Fruit fly (Drosophila melanogaster) whole organism, embryonic: ENCODE results near the gene Ppn.

Experiments used
- CG10431 ChIP-seq: fragments of 200-800 bp; sonication (Bioruptor generic); optimal IDR thresholded peaks from 3 replicates; lab custom pipeline; 2018; ENCODE audit warnings: missing biosample characterization, mild to moderate bottlenecking, missing genetic modification characterization
- CG11456 ChIP-seq: fragments of 200-800 bp; sonication (Bioruptor generic); IDR thresholded peaks from 3 replicates; pipeline ENCODE4 v1.3.6; 2022; ENCODE audit warnings: missing biosample characterization, missing genetic modification characterization
- CG17328 ChIP-seq: fragments of 200-800 bp; sonication (Bioruptor generic); IDR thresholded peaks from 2 replicates; pipeline ENCODE4 v1.3.6; 2022; ENCODE audit warnings: missing biosample characterization, missing genetic modification characterization
- CrebB ChIP-seq: fragments of 200-800 bp; sonication (Bioruptor generic); optimal IDR thresholded peaks from 3 replicates; lab custom pipeline; 2018; ENCODE audit warnings: missing biosample characterization, mild to moderate bottlenecking, missing genetic modification characterization
- MBD-R2 ChIP-seq: fragments of 200-800 bp; sonication (Bioruptor generic); IDR thresholded peaks from 2 replicates; pipeline ENCODE4 v1.3.6; 2022; ENCODE audit warnings: missing biosample characterization, missing genetic modification characterization
- Spps ChIP-seq: fragments of 200-800 bp; sonication (Bioruptor generic); optimal IDR thresholded peaks from 2 replicates; lab custom pipeline; 2018; ENCODE audit warnings: missing biosample characterization, mild to moderate bottlenecking, missing genetic modification characterization
- fd64A ChIP-seq: fragments of 200-800 bp; sonication (Bioruptor generic); optimal IDR thresholded peaks from 3 replicates; lab custom pipeline; 2018; ENCODE audit warnings: missing biosample characterization, mild to moderate bottlenecking, missing genetic modification characterization
- ttk ChIP-seq: fragments of 200-800 bp; sonication (Bioruptor generic); IDR thresholded peaks from 2 replicates; pipeline ENCODE4 v2.1.2; 2022; ENCODE audit warnings: missing biosample characterization, missing genetic modification characterization

- no peak for TF ChIP-seq CrebB (tag; lab: Kevin White, UChicago)
- TF ChIP-seq MBD-R2 (GFP tag; lab: Robert Waterston, UW): no peak
- TF ChIP-seq CG11456 (GFP tag; lab: Robert Waterston, UW): no peak
- TF ChIP-seq ttk: no peak
- TF ChIP-seq CG17328: no peak
- TF ChIP-seq CG10431 (GFP tag; lab: Kevin White, UChicago): no peak
- TF ChIP-seq fd64A (GFP tag; lab: Kevin White, UChicago): no peak
- no peak for TF ChIP-seq Spps
Measured at dm6 chr3R:28536794-28537193, 3.3 kb downstream of the Ppn start.
